Worm (Caenorhabditis elegans) whole organism, L4/young adult: ENCODE data around the gene C18B10.6.

Experiments
- W03F9.2 ChIP-seq: fragments of 150-350 bp; optimal IDR thresholded peaks from 2 replicates; lab custom pipeline; 2014; ENCODE audit warnings: missing biosample characterization, missing genetic modification characterization
- dao-5 ChIP-seq: sonication (generic microtip); optimal IDR thresholded peaks from 2 replicates; lab custom pipeline; 2016; ENCODE audit warnings: missing genotype, missing genetic modification characterization, moderate library complexity, missing compliant biosample characterization
- him-1 ChIP-seq: sonication (generic microtip); optimal IDR thresholded peaks from 2 replicates; lab custom pipeline; 2016; ENCODE audit warnings: missing genotype, missing genetic modification reagents, missing genetic modification characterization, missing compliant biosample characterization

- TF ChIP-seq him-1 (tag; lab: Kevin White, UChicago): no peak
- TF ChIP-seq dao-5 (tag; lab: Kevin White, UChicago): no peak
- TF ChIP-seq W03F9.2 (tag; lab: Kevin White, UChicago): no peak
Measured at ce11 chrV:7495189-7495588, 14.3 kb upstream of the C18B10.6 start, which contains the start of gene srbc-11.
